Fruit fly (Drosophila melanogaster): ENCODE measurements around the gene Jasper.

The Jasper gene

DNA sequence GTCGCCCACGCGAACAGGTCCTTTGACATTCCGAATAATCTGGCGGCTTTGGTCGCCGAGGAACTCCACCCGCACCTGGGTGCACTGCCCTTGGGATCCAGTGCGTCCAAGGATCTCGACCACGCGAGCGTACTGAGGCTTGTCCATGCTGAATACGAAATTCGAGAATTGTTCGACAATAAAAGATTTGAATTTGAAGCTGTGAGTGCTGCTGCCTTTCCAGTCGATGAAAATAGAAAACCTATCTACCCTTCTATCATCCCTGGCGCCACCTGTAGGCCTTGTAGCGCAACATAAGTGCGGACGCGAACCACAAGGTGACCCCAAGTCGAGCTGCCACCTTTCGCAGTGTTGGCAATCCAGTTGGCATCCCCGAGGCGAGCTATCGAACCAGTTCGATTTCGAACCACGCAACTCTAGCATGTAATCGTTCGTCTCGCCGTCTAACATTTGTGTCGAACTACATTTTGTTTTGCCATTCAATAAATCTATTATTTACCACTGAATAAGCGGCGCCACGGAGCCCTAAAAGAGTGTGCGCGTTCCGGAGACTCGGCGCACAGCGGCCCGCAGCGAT, 29.8 kb upstream of the Jasper start, which contains the start of the genes RpS28a and Axn (continued):
- no peak for TF ChIP-seq CG8281 (tag; optimal IDR thresholded peaks at IDR 0.05)
- TF ChIP-seq CG7928 (GFP tag; optimal IDR thresholded peaks at IDR 0.05): no peak
- TF ChIP-seq CrebB (tag; optimal IDR thresholded peaks at IDR 0.05): no peak
- TF ChIP-seq exex (tag; optimal IDR thresholded peaks at IDR 0.05): no peak
- peak; percentile 94 for TF ChIP-seq ERR (GFP tag; optimal IDR thresholded peaks at IDR 0.05)
- TF ChIP-seq caup (GFP tag; optimal IDR thresholded peaks at IDR 0.05; ENCODE audit: severe bottlenecking): no peak
- TF ChIP-seq HLH4C (GFP tag; IDR thresholded peaks at IDR 0.05; ENCODE audit: partially characterized antibody): peak; percentile 14; the same call in 1 of the 3 replicates
- no peak for TF ChIP-seq CG30431 (GFP tag; optimal IDR thresholded peaks at IDR 0.05)
- TF ChIP-seq Lhr (GFP tag; optimal IDR thresholded peaks at IDR 0.05): peak; percentile 91
- no peak for TF ChIP-seq zen (tag; optimal IDR thresholded peaks at IDR 0.05)
- no peak for TF ChIP-seq CG11093 (GFP tag; IDR thresholded peaks at IDR 0.05)
- TF ChIP-seq Lim3 (GFP tag; IDR thresholded peaks at IDR 0.05): no peak
- TF ChIP-seq CG15601 (tag; optimal IDR thresholded peaks at IDR 0.05): peak; percentile 81
- TF ChIP-seq D19A (tag; optimal IDR thresholded peaks at IDR 0.05): no peak
- peak; percentile 83 for TF ChIP-seq HmgD (GFP tag; optimal IDR thresholded peaks at IDR 0.05)
- TF ChIP-seq bcd (GFP tag; optimal IDR thresholded peaks at IDR 0.05): no peak
- no peak for TF ChIP-seq pum (GFP tag; optimal IDR thresholded peaks at IDR 0.05)
- peak; percentile 63 for TF ChIP-seq E2f2 (GFP tag; IDR thresholded peaks at IDR 0.05)
- no peak for TF ChIP-seq sna (GFP tag; IDR thresholded peaks at IDR 0.05; ENCODE audit: partially characterized antibody)
- no peak for TF ChIP-seq Fer3 (tag; optimal IDR thresholded peaks at IDR 0.05)
- TF ChIP-seq wdn (GFP tag; IDR thresholded peaks at IDR 0.05): no peak
- TF ChIP-seq CG11695 (GFP tag; IDR thresholded peaks at IDR 0.05): no peak
- peak; percentile 76 for TF ChIP-seq CG3847 (GFP tag; IDR thresholded peaks at IDR 0.05)
- TF ChIP-seq zfh1 (GFP tag; IDR thresholded peaks at IDR 0.05): no peak
- no peak for TF ChIP-seq lola (GFP tag; optimal IDR thresholded peaks at IDR 0.05)
- TF ChIP-seq CG9817 (tag; optimal IDR thresholded peaks at IDR 0.05): peak; percentile 31
- peak; percentile 90 for TF ChIP-seq Med (GFP tag)
- no peak for TF ChIP-seq CG2199 (GFP tag; IDR thresholded peaks at IDR 0.05)
- no peak for TF ChIP-seq MTF-1 (GFP tag; optimal IDR thresholded peaks at IDR 0.05; ENCODE audit: borderline replicate concordance)
- TF ChIP-seq Xbp1 (GFP tag; optimal IDR thresholded peaks at IDR 0.05): peak; percentile 43
- no peak for TF ChIP-seq esg (GFP tag; conservative IDR thresholded peaks at IDR 0.05)
- TF ChIP-seq Bdp1 (GFP tag; optimal IDR thresholded peaks at IDR 0.05): no peak
- TF ChIP-seq ac (GFP tag; optimal IDR thresholded peaks at IDR 0.05): no peak
- no peak; the same call in 1 of the 2 replicates for TF ChIP-seq tna (GFP tag; IDR thresholded peaks at IDR 0.05; ENCODE audit: partially characterized antibody)
- TF ChIP-seq CG10979 (tag; optimal IDR thresholded peaks at IDR 0.05): peak; percentile 99
- TF ChIP-seq CG4854 (GFP tag; optimal IDR thresholded peaks at IDR 0.05): no peak
- TF ChIP-seq Jarid2 (GFP tag; optimal IDR thresholded peaks at IDR 0.05): no peak
- TF ChIP-seq CG17829 (tag; optimal IDR thresholded peaks at IDR 0.05): no peak
- no peak for TF ChIP-seq sima (GFP tag; optimal IDR thresholded peaks at IDR 0.05)
- peak; percentile 54; the same call in 2 of the 3 replicates for TF ChIP-seq knrl (GFP tag; IDR thresholded peaks at IDR 0.05; ENCODE audit: partially characterized antibody)
- TF ChIP-seq CG11456 (GFP tag; IDR thresholded peaks at IDR 0.05): peak; percentile 73; the same call in 2 of the 3 replicates
- no peak for TF ChIP-seq CG14441 (GFP tag; IDR thresholded peaks at IDR 0.05)
- no peak for TF ChIP-seq wor (GFP tag; IDR thresholded peaks at IDR 0.05)
- no peak for TF ChIP-seq oc (tag; optimal IDR thresholded peaks at IDR 0.05)
- peak; percentile 19 for TF ChIP-seq nmo (GFP tag; optimal IDR thresholded peaks at IDR 0.05)
- no peak for TF ChIP-seq CG8388 (GFP tag; optimal IDR thresholded peaks at IDR 0.05)
- TF ChIP-seq CG2202 (tag; optimal IDR thresholded peaks at IDR 0.05): no peak
- peak; percentile 50 for TF ChIP-seq CG8944 (GFP tag; optimal IDR thresholded peaks at IDR 0.05)
- TF ChIP-seq CG3407 (GFP tag; optimal IDR thresholded peaks at IDR 0.05): no peak
